Fruit fly (Drosophila melanogaster) whole organism, embryonic: ENCODE measurements around the gene odd.
A peak's percentile ranks its signal among the peaks of the same experiment; 100 is the strongest.

Source experiments
- CG13296 ChIP-seq: fragments of 200-800 bp; sonication (Bioruptor generic); optimal IDR thresholded peaks from 3 replicates; lab custom pipeline; 2018; ENCODE audit warnings: missing biosample characterization, mild to moderate bottlenecking, missing genetic modification characterization
- CG13894 ChIP-seq: fragments of 200-800 bp; sonication (Bioruptor generic); optimal IDR thresholded peaks from 3 replicates; lab custom pipeline; 2018; ENCODE audit warnings: missing biosample characterization, mild to moderate bottlenecking, missing genetic modification characterization, moderate library complexity
- CG14050 ChIP-seq: fragments of 200-800 bp; sonication (Bioruptor generic); IDR thresholded peaks from 3 replicates; pipeline ENCODE4 v1.3.6; 2022; ENCODE audit warnings: missing biosample characterization, missing genetic modification characterization
- CG15479 ChIP-seq: fragments of 200-800 bp; sonication (Bioruptor generic); optimal IDR thresholded peaks from 3 replicates; lab custom pipeline; 2019; ENCODE audit warnings: missing biosample characterization, mild to moderate bottlenecking, missing genetic modification characterization, moderate library complexity
- CG16813 ChIP-seq: fragments of 200-800 bp; sonication (Bioruptor generic); IDR thresholded peaks from 3 replicates; pipeline ENCODE4 v1.3.6; 2022; ENCODE audit warnings: missing biosample characterization, missing genetic modification characterization; ENCODE audit not compliant: partially characterized antibody
- CG16815 ChIP-seq: fragments of 200-800 bp; sonication (Bioruptor generic); optimal IDR thresholded peaks from 3 replicates; lab custom pipeline; 2017; ENCODE audit warnings: missing biosample characterization, mild to moderate bottlenecking, missing genetic modification characterization
- CG18011 ChIP-seq: fragments of 200-800 bp; sonication (Bioruptor generic); optimal IDR thresholded peaks from 2 replicates; lab custom pipeline; 2017; ENCODE audit warnings: missing biosample characterization, missing genetic modification characterization, mild to moderate bottlenecking, moderate library complexity, missing genotype
- CG18764 ChIP-seq: fragments of 200-800 bp; sonication (Bioruptor generic); optimal IDR thresholded peaks from 3 replicates; lab custom pipeline; 2016; ENCODE audit warnings: missing biosample characterization, missing genetic modification characterization
- CG3726 ChIP-seq: fragments of 200-800 bp; sonication (Bioruptor generic); IDR thresholded peaks from 3 replicates; pipeline ENCODE4, ENCODE4 v1.3.6; 2022; ENCODE audit warnings: missing biosample characterization, missing genetic modification characterization
- CG5953 ChIP-seq: fragments of 200-800 bp; sonication (Bioruptor generic); IDR thresholded peaks from 2 replicates; pipeline ENCODE4 v1.3.6; 2022; ENCODE audit warnings: missing biosample characterization, missing genetic modification characterization
- CG7928 ChIP-seq: fragments of 200-800 bp; sonication (Bioruptor generic); optimal IDR thresholded peaks from 2 replicates; lab custom pipeline; 2017; ENCODE audit warnings: missing biosample characterization, mild to moderate bottlenecking, missing genetic modification characterization
- CG8478 ChIP-seq: fragments of >200 bp; optimal IDR thresholded peaks from 2 replicates; lab custom pipeline; 2018
- D ChIP-seq, 2 experiments: fragments of 200-800 bp in 1 of 2; fragments of >200 bp in 1 of 2; sonication (Bioruptor generic) in 1 of 2; optimal IDR thresholded peaks; 2 replicates in 1 of 2; 3 replicates in 1 of 2; lab custom pipeline; 2017; ENCODE audit warnings: mild to moderate bottlenecking in 1 of 2, missing biosample characterization in 1 of 2, missing genetic modification characterization in 1 of 2, missing genetic modification reagents in 1 of 2
- Dfd ChIP-seq, 2 experiments: fragments of >200 bp; optimal IDR thresholded peaks; 2 replicates each; lab custom pipeline; 2017; ENCODE audit warnings: missing biosample characterization in 2 of 2, missing genetic modification characterization in 2 of 2
- Dip3 ChIP-seq: fragments of 200-800 bp; sonication (Bioruptor generic); optimal IDR thresholded peaks from 3 replicates; lab custom pipeline; 2016; ENCODE audit warnings: missing biosample characterization, missing genetic modification characterization
- HmgD ChIP-seq: fragments of 200-800 bp; sonication (Bioruptor generic); optimal IDR thresholded peaks from 3 replicates; lab custom pipeline; 2016; ENCODE audit warnings: missing biosample characterization, missing genetic modification characterization
- Jarid2 ChIP-seq: fragments of 200-800 bp; sonication (Bioruptor generic); optimal IDR thresholded peaks from 3 replicates; lab custom pipeline; 2017; ENCODE audit warnings: mild to moderate bottlenecking, missing biosample characterization, missing genetic modification reagents, missing genetic modification characterization
- Kr ChIP-seq: fragments of 200-800 bp; sonication (Bioruptor generic); optimal IDR thresholded peaks from 2 replicates; lab custom pipeline; 2017; ENCODE audit warnings: missing biosample characterization, mild to moderate bottlenecking, missing genetic modification characterization
- Med ChIP-seq: fragments of 200-800 bp; sonication (Bioruptor generic); peaks from one replicate; lab custom pipeline; 2016; ENCODE audit warnings: missing biosample characterization, missing genetic modification characterization, mild to moderate bottlenecking, inconsistent platforms, moderate library complexity
- Mes4 ChIP-seq: fragments of 200-800 bp; sonication (Bioruptor generic); optimal IDR thresholded peaks from 2 replicates; lab custom pipeline; 2016; ENCODE audit warnings: missing biosample characterization, missing genetic modification characterization
- Mrtf ChIP-seq: fragments of 200-800 bp; sonication (Bioruptor generic); IDR thresholded peaks from 3 replicates; pipeline ENCODE4 v1.3.6; 2022; ENCODE audit warnings: missing biosample characterization, missing genetic modification characterization
- NFAT ChIP-seq: fragments of 200-800 bp; sonication (Bioruptor generic); IDR thresholded peaks from 2 replicates; pipeline ENCODE4 v1.3.6; 2022; ENCODE audit warnings: missing biosample characterization, missing genetic modification characterization
- Opbp ChIP-seq: fragments of 200-800 bp; sonication (Bioruptor generic); IDR thresholded peaks from 3 replicates; pipeline ENCODE4 v1.3.6; 2022; ENCODE audit warnings: missing biosample characterization, missing genetic modification characterization; ENCODE audit not compliant: partially characterized antibody
- Xbp1 ChIP-seq: fragments of 200-800 bp; sonication (Bioruptor generic); optimal IDR thresholded peaks from 3 replicates; lab custom pipeline; 2016; ENCODE audit warnings: missing biosample characterization, mild to moderate bottlenecking, missing genetic modification characterization
- abd-A ChIP-seq: fragments of 200-800 bp; sonication (Bioruptor generic); optimal IDR thresholded peaks from 3 replicates; lab custom pipeline; 2019; ENCODE audit warnings: missing biosample characterization, mild to moderate bottlenecking, missing genetic modification characterization, moderate library complexity
- aop ChIP-seq: fragments of 200-800 bp; sonication (Bioruptor generic); IDR thresholded peaks from 2 replicates; pipeline ENCODE4 v1.3.6; 2022; ENCODE audit warnings: missing biosample characterization, missing genetic modification characterization
- cad ChIP-seq: fragments of >200 bp; optimal IDR thresholded peaks from 2 replicates; lab custom pipeline; 2017; ENCODE audit warnings: missing biosample characterization, missing genetic modification characterization
- chinmo ChIP-seq: fragments of 200-800 bp; sonication (Bioruptor generic); IDR thresholded peaks from 4 replicates; pipeline ENCODE4 v1.3.6; 2022; ENCODE audit warnings: missing biosample characterization, missing genetic modification characterization; ENCODE audit not compliant: partially characterized antibody
- ind ChIP-seq: fragments of 200-800 bp; sonication (Bioruptor generic); optimal IDR thresholded peaks from 3 replicates; lab custom pipeline; 2016; ENCODE audit warnings: missing biosample characterization, missing genetic modification characterization
- lab ChIP-seq: fragments of 200-800 bp; sonication (Bioruptor generic); optimal IDR thresholded peaks from 3 replicates; lab custom pipeline; 2017; ENCODE audit warnings: missing biosample characterization, missing genetic modification characterization, mild to moderate bottlenecking, moderate library complexity, missing genetic modification reagents
- lbe ChIP-seq: fragments of 200-800 bp; sonication (Bioruptor generic); optimal IDR thresholded peaks from 2 replicates; lab custom pipeline; 2016; ENCODE audit warnings: missing biosample characterization, mild to moderate bottlenecking, missing genetic modification characterization
- lola ChIP-seq, 3 experiments: fragments of >200 bp in 2 of 3; fragments of 200-800 bp in 1 of 3; sonication (Bioruptor generic) in 1 of 3; optimal IDR thresholded peaks; 2 replicates each; lab custom pipeline; 2017 to 2019; ENCODE audit warnings: missing biosample characterization in 3 of 3, missing genetic modification characterization in 3 of 3, mild to moderate bottlenecking in 1 of 3, moderate library complexity in 1 of 3
- odd ChIP-seq: fragments of 200-800 bp; sonication (Bioruptor generic); optimal IDR thresholded peaks from 2 replicates; lab custom pipeline; 2017; ENCODE audit warnings: missing biosample characterization, mild to moderate bottlenecking, missing genetic modification characterization
- pfk ChIP-seq: fragments of 200-800 bp; sonication (Bioruptor generic); optimal IDR thresholded peaks from 2 replicates; lab custom pipeline; 2018; ENCODE audit warnings: missing biosample characterization, mild to moderate bottlenecking, missing genetic modification characterization, moderate library complexity
- prd ChIP-seq, 3 experiments: fragments of >200 bp in 2 of 3; fragments of 200-800 bp in 1 of 3; sonication (Bioruptor generic) in 1 of 3; optimal IDR thresholded peaks in 2 of 3; IDR thresholded peaks in 1 of 3; 2 replicates in 2 of 3; 3 replicates in 1 of 3; pipeline versions ENCODE4 v1.3.6 to Lab custom; 2017 to 2022; ENCODE audit warnings: missing biosample characterization in 1 of 3, missing genetic modification characterization in 1 of 3
- psq ChIP-seq: fragments of 200-800 bp; sonication (Bioruptor generic); optimal IDR thresholded peaks from 2 replicates; lab custom pipeline; 2017; ENCODE audit warnings: missing biosample characterization, missing genetic modification characterization
- ro ChIP-seq: fragments of 200-800 bp; sonication (Bioruptor generic); IDR thresholded peaks from 2 replicates; pipeline ENCODE4 v1.3.6; 2022; ENCODE audit warnings: missing biosample characterization, missing genetic modification characterization
- sd ChIP-seq: fragments of 200-800 bp; sonication (Bioruptor generic); optimal IDR thresholded peaks from 3 replicates; lab custom pipeline; 2018; ENCODE audit warnings: missing biosample characterization, mild to moderate bottlenecking, missing genetic modification characterization, moderate library complexity
- sob ChIP-seq: fragments of 200-800 bp; sonication (Bioruptor generic); IDR thresholded peaks from 2 replicates; pipeline ENCODE4 v1.3.6; 2022; ENCODE audit warnings: missing biosample characterization, missing genetic modification characterization
- sqz ChIP-seq: fragments of 200-800 bp; sonication (Bioruptor generic); optimal IDR thresholded peaks from 3 replicates; lab custom pipeline; 2018; ENCODE audit warnings: missing biosample characterization, mild to moderate bottlenecking, missing genetic modification characterization
- trh ChIP-seq: fragments of 200-800 bp; sonication (Bioruptor generic); optimal IDR thresholded peaks from 2 replicates; lab custom pipeline; 2016; ENCODE audit warnings: missing biosample characterization, missing genetic modification characterization
- twi ChIP-seq: fragments of 200-800 bp; optimal IDR thresholded peaks from 2 replicates; lab custom pipeline; 2019; ENCODE audit warnings: missing biosample characterization, mild to moderate bottlenecking, missing genetic modification characterization, moderate library complexity
- zen ChIP-seq: fragments of 200-800 bp; sonication (Bioruptor generic); optimal IDR thresholded peaks from 3 replicates; lab custom pipeline; 2018; ENCODE audit warnings: missing biosample characterization, mild to moderate bottlenecking, missing genetic modification characterization, moderate library complexity

The odd gene

DNA sequence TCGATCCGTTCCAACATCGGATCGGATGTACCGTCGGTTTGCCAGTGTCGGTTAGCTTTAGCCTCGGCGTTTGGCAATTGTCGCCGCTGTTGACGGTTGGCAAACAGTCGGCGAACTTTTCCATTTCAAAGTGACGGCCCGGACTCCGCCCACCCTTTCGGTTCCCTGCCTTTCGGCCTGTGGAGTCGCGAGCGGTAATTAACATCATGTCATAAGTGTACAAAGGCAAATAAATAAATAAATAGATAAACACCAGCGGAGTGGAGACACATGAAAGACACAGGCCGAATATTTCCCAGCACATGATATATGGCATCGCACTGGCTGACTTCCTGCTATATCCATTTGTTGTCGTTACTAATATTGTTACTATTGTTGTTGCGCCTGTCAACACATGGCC is 2.2 kb upstream of the odd start:
- TF ChIP-seq Med (GFP tag; lab: Kevin White, UChicago) (peak; percentile 15), CG16815 (no peak), sob (GFP tag; lab: Robert Waterston, UW) (0 out of 2 replicates have a peak, but pooled peaks have one; percentile 21), odd (GFP tag; lab: Kevin White, UChicago) (peak; percentile 55), Kr (GFP tag; lab: Kevin White, UChicago) (peak; percentile 49), trh (GFP tag; lab: Kevin White, UChicago) (no peak), NFAT (GFP tag; lab: Robert Waterston, UW) (0 out of 2 replicates have a peak, but pooled peaks have one; percentile 5), twi (tag; lab: Kevin White, UChicago) (peak; percentile 88)

- TF ChIP-seq Dfd (GFP tag; optimal IDR thresholded peaks at IDR 0.05; lab: Kevin White, UChicago) = peak in 1 of 2 experiments; percentile 11
- TF ChIP-seq ind (GFP tag; lab: Kevin White, UChicago) = no peak
- TF ChIP-seq CG14050 (GFP tag; lab: Robert Waterston, UW) = no peak
- TF ChIP-seq aop = no peak
- no peak for TF ChIP-seq Dip3 (GFP tag; lab: Kevin White, UChicago)
- TF ChIP-seq chinmo = no peak
- TF ChIP-seq CG8478 (lab: Kevin White, UChicago) = peak; percentile 60
- no peak for TF ChIP-seq Mrtf (GFP tag; lab: Robert Waterston, UW)
- TF ChIP-seq psq = no peak
- TF ChIP-seq lbe (GFP tag; lab: Kevin White, UChicago) = no peak
- 0 out of 3 replicates have a peak, but pooled peaks have one; percentile 35 for TF ChIP-seq Opbp (GFP tag; lab: Robert Waterston, UW)
- TF ChIP-seq Jarid2 (GFP tag; lab: Kevin White, UChicago) = no peak
- TF ChIP-seq lab (GFP tag; lab: Kevin White, UChicago) = no peak
- TF ChIP-seq CG18764 = no peak
- no peak for TF ChIP-seq CG18011 (GFP tag; lab: Kevin White, UChicago)
- TF ChIP-seq, all 482 proteins: peak for 3
These were observed 883 bp downstream of the odd start for dm6 chr2L:3605673-3606072.

dm6 chr2L:3603553-3603952 is 3.0 kb downstream of the odd start:
- TF ChIP-seq Xbp1 (no peak), pfk (no peak), abd-A (tag; lab: Kevin White, UChicago) (peak; percentile 78), CG3726 (GFP tag; lab: Robert Waterston, UW) (no peak), sqz (GFP tag; lab: Kevin White, UChicago) (no peak), chinmo (0 out of 4 replicates have a peak, but pooled peaks have one; percentile 33), CG13894 (peak; percentile 54), sd (tag; lab: Kevin White, UChicago) (peak; percentile 22), odd (GFP tag; lab: Kevin White, UChicago) (no peak), CG7928 (GFP tag; lab: Kevin White, UChicago) (no peak), Mes4 (GFP tag; lab: Kevin White, UChicago) (no peak), CG13296 (GFP tag; lab: Kevin White, UChicago) (no peak), CG5953 (GFP tag; lab: Robert Waterston, UW) (no peak), lola (GFP tag; optimal IDR thresholded peaks at IDR 0.05; lab: Kevin White, UChicago) (no peak)

- no peak for TF ChIP-seq HmgD (GFP tag; lab: Kevin White, UChicago)
- TF ChIP-seq CG15479 (GFP tag; lab: Kevin White, UChicago) = peak; percentile 63
- TF ChIP-seq D (optimal IDR thresholded peaks at IDR 0.05; lab: Kevin White, UChicago) = peak; percentile 94
- no peak for TF ChIP-seq D (GFP tag; optimal IDR thresholded peaks at IDR 0.05; lab: Kevin White, UChicago)
- TF ChIP-seq cad (GFP tag; lab: Kevin White, UChicago) = peak; percentile 27
- no peak for TF ChIP-seq CG16813 (GFP tag; lab: Robert Waterston, UW)
- no peak for TF ChIP-seq prd (optimal IDR thresholded peaks at IDR 0.05; lab: Kevin White, UChicago)
- TF ChIP-seq prd (GFP tag; IDR thresholded peaks at IDR 0.05; lab: Robert Waterston, UW) = peak; percentile 74; the same call in 2 of the 3 replicates
- TF ChIP-seq zen (tag; lab: Kevin White, UChicago) = peak; percentile 93
- TF ChIP-seq twi (tag; lab: Kevin White, UChicago) = peak; percentile 44
- TF ChIP-seq ro (GFP tag; lab: Robert Waterston, UW) = 0 out of 2 replicates have a peak, but pooled peaks have one; percentile 11
These were observed 4.0 kb downstream of the odd start for dm6 chr2L:3602589-3602988.
